Worm (Caenorhabditis elegans): ENCODE results near the gene ipla-3.

ipla-3 gene

DNA sequence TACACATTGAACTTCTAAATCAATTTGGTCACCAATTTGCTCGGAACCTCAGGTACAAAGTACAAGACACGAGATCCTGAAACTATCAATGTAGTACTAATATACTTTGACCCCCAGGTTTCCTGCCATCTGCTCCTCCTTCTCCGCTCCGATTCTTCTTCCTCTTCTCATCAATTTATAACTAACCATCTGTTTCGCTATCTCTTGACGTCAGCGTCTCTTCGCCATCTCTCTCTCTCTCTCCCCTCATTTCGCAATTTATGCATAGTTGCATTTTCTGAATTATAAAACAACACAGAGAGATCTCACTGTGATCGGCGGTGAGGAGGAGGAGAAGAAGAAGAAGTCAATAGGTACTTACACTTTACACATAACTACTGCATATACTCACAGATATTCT lies 17.3 kb downstream of the ipla-3 start (continued):
- TF ChIP-seq ces-1 (GFP tag; optimal IDR thresholded peaks at IDR 0.05) (no peak), nhr-237 (tag; optimal IDR thresholded peaks at IDR 0.05) (no peak), unc-130 (tag; optimal IDR thresholded peaks at IDR 0.05) (peak; percentile 53), ceh-63 (GFP tag; optimal IDR thresholded peaks at IDR 0.05) (no peak), lin-35 (GFP tag; optimal IDR thresholded peaks at IDR 0.05) (peak in 1 of 2 experiments; percentile 20), lir-3 (tag; optimal IDR thresholded peaks at IDR 0.05; ENCODE audit: poor library complexity) (peak; percentile 30), C16A3.4 (tag; optimal IDR thresholded peaks at IDR 0.05) (peak; percentile 40), unc-86 (tag; optimal IDR thresholded peaks at IDR 0.05) (no peak), ceh-82 (tag; optimal IDR thresholded peaks at IDR 0.05) (peak in 1 of 3 experiments; percentile 60), snpc-4 (tag; optimal IDR thresholded peaks at IDR 0.05) (no peak), elt-2 (tag; optimal IDR thresholded peaks at IDR 0.05) (no peak), ets-5 (GFP tag; IDR thresholded peaks at IDR 0.05) (no peak)

ce11 chrV:20710642-20711041 lies 18.4 kb downstream of the ipla-3 start:
- TF ChIP-seq efl-1 (optimal IDR thresholded peaks at IDR 0.05) (no peak), efl-1 (GFP tag; optimal IDR thresholded peaks at IDR 0.05 in 1 of 2) (peak in 1 of 2 experiments; percentile 0), skn-1 (tag; optimal IDR thresholded peaks at IDR 0.05) (peak; percentile 35), nhr-71 (tag; optimal IDR thresholded peaks at IDR 0.05) (peak; percentile 18), dpl-1 (GFP tag; optimal IDR thresholded peaks at IDR 0.05) (peak in 1 of 3 experiments; percentile 10), nhr-12 (tag; optimal IDR thresholded peaks at IDR 0.05) (no peak), elt-3 (tag; optimal IDR thresholded peaks at IDR 0.05) (no peak), lsy-2 (tag; optimal IDR thresholded peaks at IDR 0.05) (peak in 1 of 2 experiments; percentile 6), mdl-1 (tag; optimal IDR thresholded peaks at IDR 0.05) (peak in 1 of 2 experiments; percentile 72), lin-14 (GFP tag; optimal IDR thresholded peaks at IDR 0.05) (peak; percentile 25), lin-13 (GFP tag; optimal IDR thresholded peaks at IDR 0.05) (peak; percentile 28), ceh-90 (tag; optimal IDR thresholded peaks at IDR 0.05) (no peak), rnt-1 (tag; optimal IDR thresholded peaks at IDR 0.05) (peak; percentile 28), ceh-82 (tag; optimal IDR thresholded peaks at IDR 0.05) (peak in 1 of 3 experiments; percentile 15), nhr-47 (tag; optimal IDR thresholded peaks at IDR 0.05) (peak; percentile 3)

ce11 chrV:20710156-20710555 lies 18.9 kb downstream of the ipla-3 start:
- TF ChIP-seq C04F5.9 (tag; optimal IDR thresholded peaks at IDR 0.05) (no peak), vab-15 (tag; optimal IDR thresholded peaks at IDR 0.05) (no peak), ztf-4 (tag; optimal IDR thresholded peaks at IDR 0.05) (peak; percentile 69), nhr-28 (tag; optimal IDR thresholded peaks at IDR 0.05) (no peak), ceh-82 (tag; optimal IDR thresholded peaks at IDR 0.05) (no peak), nhr-20 (tag; optimal IDR thresholded peaks at IDR 0.05) (no peak), pag-3 (tag; optimal IDR thresholded peaks at IDR 0.05; ENCODE audit: borderline replicate concordance, insufficient read depth) (no peak), snu-23 (GFP tag; optimal IDR thresholded peaks at IDR 0.05) (peak; percentile 39), fkh-4 (tag; optimal IDR thresholded peaks at IDR 0.05; ENCODE audit: borderline replicate concordance) (no peak), ces-1 (GFP tag; optimal IDR thresholded peaks at IDR 0.05) (no peak), elt-3 (tag; optimal IDR thresholded peaks at IDR 0.05) (no peak), blmp-1 (tag; optimal IDR thresholded peaks at IDR 0.05) (no peak), tbx-2 (tag; optimal IDR thresholded peaks at IDR 0.05) (peak; percentile 18), nhr-76 (tag; optimal IDR thresholded peaks at IDR 0.05) (no peak), fkh-8 (tag; optimal IDR thresholded peaks at IDR 0.05) (peak; percentile 47), zip-4 (GFP tag; optimal IDR thresholded peaks at IDR 0.05) (no peak), unc-30 (tag; optimal IDR thresholded peaks at IDR 0.05) (no peak), alr-1 (tag; optimal IDR thresholded peaks at IDR 0.05; ENCODE audit: borderline replicate concordance) (no peak), hlh-4 (tag; optimal IDR thresholded peaks at IDR 0.05) (no peak), C34B4.2 (tag; optimal IDR thresholded peaks at IDR 0.05) (no peak), skn-1 (tag; optimal IDR thresholded peaks at IDR 0.05) (no peak), ceh-63 (GFP tag; optimal IDR thresholded peaks at IDR 0.05) (no peak), unc-130 (tag; optimal IDR thresholded peaks at IDR 0.05) (peak; percentile 10), pax-3 (tag; optimal IDR thresholded peaks at IDR 0.05) (no peak), xbp-1 (tag; optimal IDR thresholded peaks at IDR 0.05) (peak; percentile 6), ztf-11 (tag; optimal IDR thresholded peaks at IDR 0.05) (no peak), irx-1 (tag; optimal IDR thresholded peaks at IDR 0.05) (no peak), ceh-88 (GFP tag; IDR thresholded peaks at IDR 0.05) (no peak), lin-35 (GFP tag; optimal IDR thresholded peaks at IDR 0.05) (peak in 1 of 2 experiments; percentile 45), sox-4 (tag; optimal IDR thresholded peaks at IDR 0.05) (no peak), efl-1 (optimal IDR thresholded peaks at IDR 0.05) (peak; percentile 18 to 31), efl-1 (GFP tag; optimal IDR thresholded peaks at IDR 0.05 in 1 of 2) (no peak)
